Fruit fly (Drosophila melanogaster): ENCODE results near the gene CG18135.

The CG18135 gene

dm6 chr3L:19031858-19032257, 33.8 kb upstream of the CG18135 start:
- no peak for TF ChIP-seq noc (tag; optimal IDR thresholded peaks at IDR 0.05)

- TF ChIP-seq noc (tag; optimal IDR thresholded peaks at IDR 0.05): no peak
Measured at dm6 chr3L:19027172-19027571, 29.1 kb upstream of the CG18135 start.

- TF ChIP-seq noc (tag; optimal IDR thresholded peaks at IDR 0.05): no peak
Measured at dm6 chr3L:19024800-19025199, 26.7 kb upstream of the CG18135 start.

dm6 chr3L:19021701-19022100, 23.6 kb upstream of the CG18135 start:
- TF ChIP-seq noc (tag; optimal IDR thresholded peaks at IDR 0.05): no peak

- no peak for TF ChIP-seq noc (tag; optimal IDR thresholded peaks at IDR 0.05)
Measured at dm6 chr3L:19020467-19020866, 22.4 kb upstream of the CG18135 start.

- peak; percentile 86 for TF ChIP-seq noc (tag; optimal IDR thresholded peaks at IDR 0.05)
Measured at dm6 chr3L:19019308-19019749, 21.2 kb upstream of the CG18135 start.

- TF ChIP-seq noc (tag; optimal IDR thresholded peaks at IDR 0.05): no peak
Measured at dm6 chr3L:19018440-19018839, 20.4 kb upstream of the CG18135 start.

dm6 chr3L:19016805-19017161, 18.7 kb upstream of the CG18135 start:
- no peak for TF ChIP-seq noc (tag; optimal IDR thresholded peaks at IDR 0.05)

dm6 chr3L:19016133-19016804, 18.2 kb upstream of the CG18135 start:
- TF ChIP-seq noc (tag; optimal IDR thresholded peaks at IDR 0.05): peak; percentile 65

- TF ChIP-seq noc (tag; optimal IDR thresholded peaks at IDR 0.05): peak; percentile 90
Measured at dm6 chr3L:19015454-19016054, 17.5 kb upstream of the CG18135 start.

- TF ChIP-seq noc (tag; optimal IDR thresholded peaks at IDR 0.05): no peak
Measured at dm6 chr3L:19014802-19015201, 16.7 kb upstream of the CG18135 start.

dm6 chr3L:19014090-19014489, 16.0 kb upstream of the CG18135 start:
- no peak for TF ChIP-seq noc (tag; optimal IDR thresholded peaks at IDR 0.05)

- no peak for TF ChIP-seq noc (tag; optimal IDR thresholded peaks at IDR 0.05)
Measured at dm6 chr3L:19013086-19013752, 15.1 kb upstream of the CG18135 start.

- TF ChIP-seq noc (tag; optimal IDR thresholded peaks at IDR 0.05): no peak
Measured at dm6 chr3L:19011174-19011573, 13.1 kb upstream of the CG18135 start.

- TF ChIP-seq noc (tag; optimal IDR thresholded peaks at IDR 0.05): no peak
Measured at dm6 chr3L:19005396-19005795, 7.3 kb upstream of the CG18135 start.

dm6 chr3L:19004120-19004519, 6.0 kb upstream of the CG18135 start:
- no peak for TF ChIP-seq noc (tag; optimal IDR thresholded peaks at IDR 0.05)

- TF ChIP-seq noc (tag; optimal IDR thresholded peaks at IDR 0.05): no peak
Measured at dm6 chr3L:19003220-19003619, 5.1 kb upstream of the CG18135 start, which contains the start of gene SmydA-2. Gene SmydA-2, minus strand, starts transcription at chr3L:19003252.

Measured in whole organism, larva.